Worm (Caenorhabditis elegans): ENCODE measurements around the gene K11D12.7.

The K11D12.7 gene

DNA sequence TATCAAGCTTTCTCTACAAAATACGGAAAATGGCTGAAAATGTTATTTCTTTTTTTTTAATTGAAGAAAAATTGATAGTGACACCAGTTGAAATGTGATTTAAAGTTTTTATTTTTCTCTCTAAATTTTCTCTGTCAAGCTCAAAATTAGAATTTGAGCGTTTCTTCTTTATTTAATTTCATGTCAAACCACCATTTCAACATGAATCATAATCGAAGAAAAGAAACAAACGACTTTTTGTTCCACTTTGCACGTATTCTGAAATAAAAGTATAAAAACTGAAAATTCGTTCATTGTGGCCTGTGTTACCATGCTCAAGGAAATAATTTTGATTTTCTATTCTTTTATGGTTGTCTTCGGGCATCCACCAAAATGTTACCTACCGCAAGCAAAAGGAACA is 3.2 kb downstream of the K11D12.7 start, which contains the start of gene K11D12.13:
K11D12.13 (plus strand) TSS at position 301 of the 400 bp plus-strand sequence.
- no peak for TF ChIP-seq egl-43 (GFP tag; IDR thresholded peaks at IDR 0.05)
- peak in 1 of 2 experiments; percentile 6 for TF ChIP-seq hif-1 (tag; optimal IDR thresholded peaks at IDR 0.05)
- no peak for TF ChIP-seq lin-13 (GFP tag; optimal IDR thresholded peaks at IDR 0.05)
- TF ChIP-seq tag-97 (GFP tag; IDR thresholded peaks at IDR 0.05) = no peak

- TF ChIP-seq R02D3.7 (tag; optimal IDR thresholded peaks at IDR 0.05) = no peak
- TF ChIP-seq mdl-1 (tag; optimal IDR thresholded peaks at IDR 0.05) = peak; percentile 78 to 86
- no peak for TF ChIP-seq sdz-12 (GFP tag; optimal IDR thresholded peaks at IDR 0.05)
- TF ChIP-seq hif-1 (tag; optimal IDR thresholded peaks at IDR 0.05) = peak in 1 of 2 experiments; percentile 43
- no peak for TF ChIP-seq snpc-4 (tag; optimal IDR thresholded peaks at IDR 0.05)
- 0 out of 2 replicates have a peak, but pooled peaks have one; percentile 9 for TF ChIP-seq lin-1 (GFP tag; IDR thresholded peaks at IDR 0.05)
- TF ChIP-seq nhr-28 (tag; optimal IDR thresholded peaks at IDR 0.05) = peak; percentile 21
- peak; percentile 26 for TF ChIP-seq zip-2 (tag; optimal IDR thresholded peaks at IDR 0.05)
- TF ChIP-seq unc-62 (GFP tag; optimal IDR thresholded peaks at IDR 0.05 in 1 of 2) = peak in 1 of 2 experiments; percentile 89
- TF ChIP-seq unc-62 (tag; optimal IDR thresholded peaks at IDR 0.05) = no peak
- peak; percentile 65 for TF ChIP-seq hlh-11 (tag; optimal IDR thresholded peaks at IDR 0.05)
- peak; percentile 39 for TF ChIP-seq aha-1 (tag)
- peak; percentile 34 for TF ChIP-seq dve-1 (tag; optimal IDR thresholded peaks at IDR 0.05; ENCODE audit: insufficient read depth)
- no peak for TF ChIP-seq dmd-9 (GFP tag; IDR thresholded peaks at IDR 0.05)
- TF ChIP-seq daf-16 (GFP tag; optimal IDR thresholded peaks at IDR 0.05) = no peak
- TF ChIP-seq daf-16 (tag; optimal IDR thresholded peaks at IDR 0.05) = peak; percentile 84
- TF ChIP-seq dmd-6 (GFP tag; IDR thresholded peaks at IDR 0.05) = peak; percentile 56
- peak; percentile 45 for TF ChIP-seq nhr-11 (tag; optimal IDR thresholded peaks at IDR 0.05)
- peak; percentile 42 for TF ChIP-seq nhr-102 (tag; optimal IDR thresholded peaks at IDR 0.05)
- TF ChIP-seq mxl-3 (GFP tag; optimal IDR thresholded peaks at IDR 0.05) = peak; percentile 2
- peak; percentile 14 for TF ChIP-seq nhr-48 (tag; optimal IDR thresholded peaks at IDR 0.05)
- no peak for TF ChIP-seq arid-1 (GFP tag; conservative IDR thresholded peaks at IDR 0.05)
- TF ChIP-seq hlh-30 (tag; optimal IDR thresholded peaks at IDR 0.05; ENCODE audit: insufficient read depth) = peak; percentile 60
- no peak for TF ChIP-seq mep-1 (tag; optimal IDR thresholded peaks at IDR 0.05)
- TF ChIP-seq nhr-41 (GFP tag; IDR thresholded peaks at IDR 0.05) = no peak
- TF ChIP-seq T20F7.1 (GFP tag; optimal IDR thresholded peaks at IDR 0.05) = peak; percentile 17
Observed at ce11 chrV:5032176-5032575, 4.1 kb downstream of the K11D12.7 start.

ce11 chrV:5031764-5032163 is 4.5 kb downstream of the K11D12.7 start:
- TF ChIP-seq mep-1 (tag; optimal IDR thresholded peaks at IDR 0.05) (no peak), nhr-237 (tag; optimal IDR thresholded peaks at IDR 0.05) (no peak), daf-16 (GFP tag; optimal IDR thresholded peaks at IDR 0.05) (no peak), daf-16 (tag; optimal IDR thresholded peaks at IDR 0.05) (peak; percentile 3), spr-1 (tag; optimal IDR thresholded peaks at IDR 0.05) (no peak), lin-1 (GFP tag; IDR thresholded peaks at IDR 0.05) (no peak), nhr-48 (tag; optimal IDR thresholded peaks at IDR 0.05) (peak; percentile 24), ceh-28 (tag; optimal IDR thresholded peaks at IDR 0.05) (no peak), dmd-6 (GFP tag; IDR thresholded peaks at IDR 0.05) (peak; percentile 12; the same call in 1 of the 2 replicates), ZK337.2 (GFP tag; IDR thresholded peaks at IDR 0.05) (no peak), gei-8 (GFP tag; optimal IDR thresholded peaks at IDR 0.05) (no peak), mdt-29 (GFP tag; IDR thresholded peaks at IDR 0.05) (no peak), F26F4.8 (GFP tag; conservative IDR thresholded peaks at IDR 0.05) (no peak), T20F7.1 (GFP tag; optimal IDR thresholded peaks at IDR 0.05) (no peak), ceh-32 (tag; optimal IDR thresholded peaks at IDR 0.05; ENCODE audit: poor library complexity) (no peak), egl-43 (GFP tag; IDR thresholded peaks at IDR 0.05) (no peak), F37D6.2 (tag; optimal IDR thresholded peaks at IDR 0.05) (no peak), nhr-28 (tag; optimal IDR thresholded peaks at IDR 0.05) (peak; percentile 93), T26A8.4 (GFP tag; IDR thresholded peaks at IDR 0.05) (no peak)
